Worm (Caenorhabditis elegans): ENCODE measurements around the gene Y49F6B.20.
"Not testable (repeated sequence)": the region's sequence is repeated elsewhere in the genome, so short reads cannot be mapped to it uniquely, and the experiment has no call there.

The Y49F6B.20 gene

ce11 chrII:3458209-3458608 lies 12.2 kb downstream of the Y49F6B.20 start, which contains the start of the genes C16C8.26 and C16C8.19:
Gene C16C8.26, minus strand, starts transcription at chrII:3458309.
Gene C16C8.19, plus strand, starts transcription at chrII:3458487.
- TF ChIP-seq unc-55 (GFP tag; optimal IDR thresholded peaks at IDR 0.05), result no peak
- TF ChIP-seq lsy-2 (tag; optimal IDR thresholded peaks at IDR 0.05), result no peak
- TF ChIP-seq nhr-12 (tag; optimal IDR thresholded peaks at IDR 0.05), result no peak
- no peak for TF ChIP-seq skn-1 (tag; optimal IDR thresholded peaks at IDR 0.05)
- TF ChIP-seq nhr-129 (tag; optimal IDR thresholded peaks at IDR 0.05), result no peak
- TF ChIP-seq nhr-10 (tag; optimal IDR thresholded peaks at IDR 0.05), result no peak

- TF ChIP-seq unc-55 (GFP tag; optimal IDR thresholded peaks at IDR 0.05) (no peak), sem-4 (tag; optimal IDR thresholded peaks at IDR 0.05) (no peak), ceh-16 (tag; optimal IDR thresholded peaks at IDR 0.05) (no peak), nhr-10 (tag; optimal IDR thresholded peaks at IDR 0.05) (no peak), ztf-11 (tag; optimal IDR thresholded peaks at IDR 0.05) (no peak), mbf-1 (tag; optimal IDR thresholded peaks at IDR 0.05) (no peak), nhr-129 (tag; optimal IDR thresholded peaks at IDR 0.05) (no peak), peb-1 (tag; optimal IDR thresholded peaks at IDR 0.05) (no peak), mdl-1 (tag; optimal IDR thresholded peaks at IDR 0.05) (no peak), ama-1 (optimal IDR thresholded peaks at IDR 0.05) (no peak), lin-11 (tag; optimal IDR thresholded peaks at IDR 0.05) (no peak)
Observed at ce11 chrII:3453521-3453920, 16.9 kb downstream of the Y49F6B.20 start, which contains the start of gene C16C8.11. Gene C16C8.11, plus strand, starts transcription at chrII:3453708.

ce11 chrII:3452421-3452820 lies 18.0 kb downstream of the Y49F6B.20 start, which contains the start of gene C16C8.12:
Gene C16C8.12, plus strand, starts transcription at chrII:3452721.
- no peak for TF ChIP-seq mbf-1 (tag; optimal IDR thresholded peaks at IDR 0.05)
- TF ChIP-seq sem-4 (tag; optimal IDR thresholded peaks at IDR 0.05), result no peak
- TF ChIP-seq dmd-4 (tag; optimal IDR thresholded peaks at IDR 0.05), result no peak
- TF ChIP-seq nhr-129 (tag; optimal IDR thresholded peaks at IDR 0.05), result no peak
- no peak for TF ChIP-seq F13H6.1 (tag; optimal IDR thresholded peaks at IDR 0.05)
- no peak for TF ChIP-seq C34F6.9 (tag; optimal IDR thresholded peaks at IDR 0.05)
- no peak for TF ChIP-seq blmp-1 (tag; optimal IDR thresholded peaks at IDR 0.05; ENCODE audit: insufficient read depth)
- TF ChIP-seq sma-3 (GFP tag; optimal IDR thresholded peaks at IDR 0.05), result no peak
- no peak for TF ChIP-seq snpc-4 (tag; optimal IDR thresholded peaks at IDR 0.05)
- TF ChIP-seq lin-39 (tag; optimal IDR thresholded peaks at IDR 0.05), result no peak
- TF ChIP-seq mab-5 (tag; optimal IDR thresholded peaks at IDR 0.05), result no peak
- TF ChIP-seq elt-1 (tag; optimal IDR thresholded peaks at IDR 0.05), result no peak
- TF ChIP-seq gmeb-1 (tag; optimal IDR thresholded peaks at IDR 0.05), result no peak
- TF ChIP-seq lin-13 (GFP tag; optimal IDR thresholded peaks at IDR 0.05), result no peak
- TF ChIP-seq ztf-11 (tag; optimal IDR thresholded peaks at IDR 0.05), result no peak
- TF ChIP-seq nhr-21 (tag; optimal IDR thresholded peaks at IDR 0.05), result no peak
- TF ChIP-seq nhr-77 (tag; optimal IDR thresholded peaks at IDR 0.05), result no peak
- no peak for TF ChIP-seq ZK546.5 (tag; optimal IDR thresholded peaks at IDR 0.05)

DNA sequence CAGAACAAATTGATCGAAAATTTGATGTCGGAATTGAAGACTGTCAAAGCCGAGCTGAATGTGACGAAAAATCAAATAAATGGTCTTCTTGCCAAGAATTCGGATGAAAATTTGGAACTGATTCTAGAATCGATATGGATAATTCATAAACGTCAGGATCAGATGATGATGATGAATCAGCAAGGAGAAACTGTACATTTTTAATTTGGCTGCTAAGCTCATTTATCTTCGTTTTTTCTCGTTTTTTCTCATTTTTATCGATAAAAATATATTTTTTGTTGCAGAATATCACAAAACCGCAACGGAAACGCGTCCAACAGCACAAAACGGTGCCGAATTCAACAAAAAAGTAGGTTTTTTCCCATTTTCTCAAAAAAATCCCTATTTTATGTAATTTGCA lies 20.9 kb downstream of the Y49F6B.20 start, which contains the start of gene C16C8.14:
C16C8.14 (plus strand) TSS at position 301 of the 400 bp plus-strand sequence.
- not testable (repeated sequence) for TF ChIP-seq lin-11 (tag; optimal IDR thresholded peaks at IDR 0.05); lin-13 (GFP tag; optimal IDR thresholded peaks at IDR 0.05); F13H6.1 (tag; optimal IDR thresholded peaks at IDR 0.05)

ce11 chrII:3448776-3449280 lies 21.6 kb downstream of the Y49F6B.20 start, which contains the start of gene C16C8.25:
Gene C16C8.25, plus strand, starts transcription at chrII:3449230.
- TF ChIP-seq peb-1 (tag; optimal IDR thresholded peaks at IDR 0.05) (no peak), snpc-4 (tag; optimal IDR thresholded peaks at IDR 0.05) (no peak), crh-2 (tag; optimal IDR thresholded peaks at IDR 0.05) (no peak), sma-9 (GFP tag; optimal IDR thresholded peaks at IDR 0.05) (no peak), sma-9 (tag; optimal IDR thresholded peaks at IDR 0.05) (no peak), nhr-10 (tag; optimal IDR thresholded peaks at IDR 0.05) (no peak), dmd-4 (tag; optimal IDR thresholded peaks at IDR 0.05) (no peak), egl-27 (tag; optimal IDR thresholded peaks at IDR 0.05) (no peak), sem-4 (tag; optimal IDR thresholded peaks at IDR 0.05) (no peak), aly-2 (tag; optimal IDR thresholded peaks at IDR 0.05) (no peak), unc-39 (tag; optimal IDR thresholded peaks at IDR 0.05) (no peak), fos-1 (tag; optimal IDR thresholded peaks at IDR 0.05) (no peak), nhr-77 (tag; optimal IDR thresholded peaks at IDR 0.05) (no peak), alr-1 (tag; optimal IDR thresholded peaks at IDR 0.05) (no peak), C34F6.9 (tag; optimal IDR thresholded peaks at IDR 0.05) (no peak), elt-3 (tag; optimal IDR thresholded peaks at IDR 0.05) (no peak), ztf-4 (tag; optimal IDR thresholded peaks at IDR 0.05) (no peak)

Measured in whole organism, L2 larva.